Worm (Caenorhabditis elegans) whole organism, L3 larva: ENCODE results near the gene nas-27.

Source experiments
- fkh-10 ChIP-seq: sonication (generic microtip); optimal IDR thresholded peaks from 2 replicates; lab custom pipeline; 2017; ENCODE audit warnings: missing biosample characterization, missing genetic modification reagents, missing genetic modification characterization
- nhr-12 ChIP-seq: fragments of 150-350 bp; optimal IDR thresholded peaks from 2 replicates; lab custom pipeline; 2014; ENCODE audit warnings: missing biosample characterization, missing genetic modification characterization

DNA sequence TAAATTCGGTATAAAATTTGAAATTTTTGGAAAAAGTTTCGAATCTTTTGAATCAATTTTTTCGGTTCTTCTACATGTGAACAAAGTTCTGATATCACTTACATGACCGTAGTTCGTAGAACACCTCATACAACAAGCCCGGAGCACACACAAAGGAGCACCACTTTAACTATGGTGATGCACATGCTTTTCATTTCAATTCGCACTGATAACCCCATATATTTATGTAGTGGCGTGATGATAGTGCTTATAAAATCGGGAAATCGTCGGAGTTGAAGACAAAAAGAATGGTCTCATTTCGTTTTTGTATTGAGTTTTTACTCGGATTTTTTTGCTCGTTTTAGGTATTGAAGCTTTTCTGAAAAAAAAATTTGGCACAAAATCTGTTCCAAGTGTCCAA, 38.4 kb downstream of the nas-27 start, which contains the start of gene W09B6.4:
- no peak for TF ChIP-seq fkh-10 (GFP tag; lab: Kevin White, UChicago)
- TF ChIP-seq nhr-12 (tag; lab: Kevin White, UChicago): no peak
